Fruit fly (Drosophila melanogaster): ENCODE data around the gene Syx8.

dm6 chr3L:16594922-16595518, 8.2 kb upstream of the Syx8 start, which contains the start of the genes spd-2 and Apl:
- TF ChIP-seq Crg-1 (GFP tag; optimal IDR thresholded peaks at IDR 0.05) (no peak), tj (GFP tag; optimal IDR thresholded peaks at IDR 0.05) (no peak), CG7045 (GFP tag; optimal IDR thresholded peaks at IDR 0.05) (no peak), Hr96 (GFP tag; optimal IDR thresholded peaks at IDR 0.05) (no peak), toe (GFP tag; optimal IDR thresholded peaks at IDR 0.05) (no peak), bab1 (GFP tag; optimal IDR thresholded peaks at IDR 0.05) (no peak), ovo (GFP tag; optimal IDR thresholded peaks at IDR 0.05) (no peak), cnc (optimal IDR thresholded peaks at IDR 0.05) (no peak), CG14711 (tag; optimal IDR thresholded peaks at IDR 0.05) (no peak), Mnt (GFP tag; optimal IDR thresholded peaks at IDR 0.05) (no peak), CG7101 (tag; optimal IDR thresholded peaks at IDR 0.05) (no peak), kay (GFP tag; ENCODE audit: borderline replicate concordance) (no peak), CG5204 (GFP tag; optimal IDR thresholded peaks at IDR 0.05) (no peak), CG1620 (GFP tag; optimal IDR thresholded peaks at IDR 0.05) (no peak)
